Worm (Caenorhabditis elegans) whole organism, L1 larva: ENCODE measurements around the gene F47C12.7.

ENCODE experiments used
- blmp-1 ChIP-seq: fragments of 150-350 bp; optimal IDR thresholded peaks from 2 replicates; lab custom pipeline; 2014; ENCODE audit warnings: missing biosample characterization, missing genetic modification characterization
- egl-27 ChIP-seq, 2 experiments: fragments of 150-350 bp in 1 of 2; sonication (generic microtip); optimal IDR thresholded peaks; 3 replicates each; lab custom pipeline; 2017 to 2018; ENCODE audit warnings: missing biosample characterization in 2 of 2, missing genetic modification characterization in 2 of 2, missing genetic modification reagents in 2 of 2
- elt-2 ChIP-seq: sonication (generic microtip); optimal IDR thresholded peaks from 2 replicates; lab custom pipeline; 2016; ENCODE audit warnings: missing genetic modification characterization, mild to moderate bottlenecking, inconsistent platforms, missing compliant biosample characterization, missing genetic modification reagents
- lin-39 ChIP-seq: fragments of 150-350 bp; optimal IDR thresholded peaks from 2 replicates; lab custom pipeline; 2014; ENCODE audit warnings: missing biosample characterization, missing genetic modification reagents, missing genetic modification characterization
- lsy-2 ChIP-seq, 2 experiments: fragments of 150-350 bp; optimal IDR thresholded peaks; 2 replicates each; lab custom pipeline; 2014; ENCODE audit warnings: missing biosample characterization in 2 of 2, missing genetic modification characterization in 2 of 2
- mef-2 ChIP-seq: fragments of 150-350 bp; optimal IDR thresholded peaks from 2 replicates; lab custom pipeline; 2014; ENCODE audit warnings: missing biosample characterization, missing genetic modification characterization
- sptf-1 ChIP-seq: fragments of 150-350 bp; optimal IDR thresholded peaks from 2 replicates; lab custom pipeline; 2014; ENCODE audit warnings: missing biosample characterization, missing genetic modification characterization

DNA sequence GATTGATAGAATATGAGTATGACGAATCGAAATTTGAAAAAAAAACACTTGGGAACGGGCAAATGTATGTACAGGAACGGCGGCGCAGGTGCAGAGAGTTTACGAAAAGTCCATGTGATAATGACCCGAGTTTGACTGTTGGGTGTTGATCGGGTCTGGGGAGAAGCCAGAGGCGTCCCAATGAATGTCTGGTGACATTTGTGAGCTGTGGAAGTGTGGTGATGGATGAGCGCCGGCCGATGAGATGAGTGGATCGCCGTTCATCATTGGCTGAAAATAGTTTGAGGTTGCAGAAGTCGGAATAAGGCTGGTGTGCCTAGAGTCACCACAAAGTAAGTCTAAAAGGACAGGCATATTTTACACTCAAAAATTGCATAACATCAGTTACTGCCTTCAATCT, 20.4 kb upstream of the F47C12.7 start:
- no peak for TF ChIP-seq lin-39 (tag; lab: Kevin White, UChicago)
- no peak for TF ChIP-seq lsy-2 (tag; optimal IDR thresholded peaks at IDR 0.05; lab: Kevin White, UChicago)
- no peak for TF ChIP-seq blmp-1 (tag; lab: Kevin White, UChicago)
- no peak for TF ChIP-seq egl-27 (tag; optimal IDR thresholded peaks at IDR 0.05; lab: Kevin White, UChicago)
- no peak for TF ChIP-seq elt-2
- TF ChIP-seq mef-2 (tag; lab: Kevin White, UChicago) = no peak
- no peak for TF ChIP-seq sptf-1 (tag; lab: Kevin White, UChicago)
